Fruit fly (Drosophila melanogaster) whole organism, embryonic: ENCODE measurements around the gene HHEX.

Experiments
- CG11247 ChIP-seq: fragments of 200-800 bp; sonication (Bioruptor generic); IDR thresholded peaks from 2 replicates; pipeline ENCODE4 v1.3.6; 2022; ENCODE audit warnings: missing biosample characterization, missing genetic modification characterization
- CG1233 ChIP-seq: fragments of 200-800 bp; sonication (Bioruptor generic); optimal IDR thresholded peaks from 4 replicates; lab custom pipeline; 2018; ENCODE audit warnings: missing biosample characterization, mild to moderate bottlenecking, missing genetic modification characterization
- CG12769 ChIP-seq: fragments of 200-800 bp; sonication (Bioruptor generic); optimal IDR thresholded peaks from 2 replicates; lab custom pipeline; 2019; ENCODE audit warnings: missing biosample characterization, mild to moderate bottlenecking, missing genetic modification characterization, moderate library complexity
- CG13424 ChIP-seq: fragments of 200-800 bp; sonication (Bioruptor generic); optimal IDR thresholded peaks from 2 replicates; lab custom pipeline; 2019; ENCODE audit warnings: missing biosample characterization, mild to moderate bottlenecking, missing genetic modification characterization, moderate library complexity
- CG13624 ChIP-seq: fragments of 200-800 bp; sonication (Bioruptor generic); optimal IDR thresholded peaks from 2 replicates; lab custom pipeline; 2016; ENCODE audit warnings: missing biosample characterization, missing genetic modification characterization
- CG17359 ChIP-seq: fragments of 200-800 bp; sonication (Bioruptor generic); optimal IDR thresholded peaks from 3 replicates; lab custom pipeline; 2018; ENCODE audit warnings: missing biosample characterization, mild to moderate bottlenecking, missing genetic modification characterization, moderate library complexity
- CG2120 ChIP-seq: fragments of 200-800 bp; sonication (Bioruptor generic); optimal IDR thresholded peaks from 3 replicates; lab custom pipeline; 2016; ENCODE audit warnings: missing biosample characterization, missing genetic modification characterization
- CG2129 ChIP-seq: fragments of 200-800 bp; sonication (Bioruptor generic); IDR thresholded peaks from 2 replicates; pipeline ENCODE4 v1.3.6; 2022; ENCODE audit warnings: missing biosample characterization, missing genetic modification characterization; ENCODE audit not compliant: partially characterized antibody
- CG2678 ChIP-seq: fragments of 200-800 bp; sonication (Bioruptor generic); optimal IDR thresholded peaks from 3 replicates; lab custom pipeline; 2019; ENCODE audit warnings: missing biosample characterization, mild to moderate bottlenecking, missing genetic modification characterization, moderate library complexity
- CG34376 ChIP-seq: fragments of 200-800 bp; sonication (Bioruptor generic); optimal IDR thresholded peaks from 2 replicates; lab custom pipeline; 2018; ENCODE audit warnings: missing biosample characterization, mild to moderate bottlenecking, missing genetic modification characterization
- CG3847 ChIP-seq: fragments of 200-800 bp; sonication (Bioruptor generic); IDR thresholded peaks from 2 replicates; pipeline ENCODE4 v1.3.6; 2022; ENCODE audit warnings: missing biosample characterization, missing genetic modification characterization
- CG6813 ChIP-seq: fragments of 200-800 bp; sonication (Bioruptor generic); optimal IDR thresholded peaks from 2 replicates; lab custom pipeline; 2017; ENCODE audit warnings: missing biosample characterization, missing genetic modification characterization, mild to moderate bottlenecking, moderate library complexity, missing genetic modification reagents
- CG7987 ChIP-seq: fragments of 200-800 bp; sonication (Bioruptor generic); optimal IDR thresholded peaks from 2 replicates; lab custom pipeline; 2018; ENCODE audit warnings: missing biosample characterization, mild to moderate bottlenecking, missing genetic modification characterization, moderate library complexity
- Chrac-16 ChIP-seq: fragments of 200-800 bp; sonication (Bioruptor generic); optimal IDR thresholded peaks from 3 replicates; lab custom pipeline; 2016; ENCODE audit warnings: missing biosample characterization, missing genetic modification characterization
- Dip2 ChIP-seq: fragments of 200-800 bp; sonication (Bioruptor generic); IDR thresholded peaks from 2 replicates; pipeline ENCODE4 v1.3.6; 2022; ENCODE audit warnings: missing biosample characterization, missing genetic modification characterization
- Eip74EF ChIP-seq, 2 experiments: fragments of 200-800 bp in 1 of 2; fragments of >200 bp in 1 of 2; sonication (Bioruptor generic) in 1 of 2; optimal IDR thresholded peaks; 2 replicates each; lab custom pipeline; 2017 to 2019; ENCODE audit warnings: missing biosample characterization in 2 of 2, missing genetic modification characterization in 2 of 2, mild to moderate bottlenecking in 1 of 2, moderate library complexity in 1 of 2
- H2.0 ChIP-seq: fragments of 200-800 bp; sonication (Bioruptor generic); IDR thresholded peaks from 2 replicates; pipeline ENCODE4 v1.3.6; 2022; ENCODE audit warnings: missing biosample characterization, missing genetic modification characterization
- Hsf ChIP-seq: fragments of 200-800 bp; sonication (Bioruptor generic); optimal IDR thresholded peaks from 3 replicates; lab custom pipeline; 2016; ENCODE audit warnings: missing biosample characterization, missing genetic modification characterization
- MESR4 ChIP-seq: fragments of 200-800 bp; sonication (Bioruptor generic); optimal IDR thresholded peaks from 2 replicates; lab custom pipeline; 2018; ENCODE audit warnings: missing biosample characterization, mild to moderate bottlenecking, missing genetic modification characterization, moderate library complexity
- Mad ChIP-seq: fragments of 200-800 bp; sonication (Bioruptor generic); optimal IDR thresholded peaks from 2 replicates; lab custom pipeline; 2016; ENCODE audit warnings: missing biosample characterization, missing genetic modification characterization
- Optix ChIP-seq: fragments of 200-800 bp; sonication (Bioruptor generic); IDR thresholded peaks from 3 replicates; pipeline ENCODE4 v1.3.6; 2022; ENCODE audit warnings: missing biosample characterization, missing genetic modification characterization
- Spps ChIP-seq: fragments of 200-800 bp; sonication (Bioruptor generic); optimal IDR thresholded peaks from 2 replicates; lab custom pipeline; 2018; ENCODE audit warnings: missing biosample characterization, mild to moderate bottlenecking, missing genetic modification characterization
- Taf1 ChIP-seq: fragments of 200-800 bp; sonication (Bioruptor generic); IDR thresholded peaks from 2 replicates; pipeline ENCODE4 v1.3.6; 2022; ENCODE audit warnings: missing biosample characterization, missing genetic modification characterization
- ara ChIP-seq: fragments of 200-800 bp; sonication (Bioruptor generic); IDR thresholded peaks from 2 replicates; pipeline ENCODE4 v1.3.6; 2022; ENCODE audit warnings: missing biosample characterization, missing genetic modification characterization
- az2 ChIP-seq: fragments of 200-800 bp; sonication (Bioruptor generic); optimal IDR thresholded peaks from 3 replicates; lab custom pipeline; 2016; ENCODE audit warnings: missing biosample characterization, missing genetic modification characterization
- btn ChIP-seq: fragments of 200-800 bp; sonication (Bioruptor generic); optimal IDR thresholded peaks from 2 replicates; lab custom pipeline; 2016; ENCODE audit warnings: missing biosample characterization, missing genetic modification characterization
- chn ChIP-seq: fragments of 200-800 bp; sonication (Bioruptor generic); optimal IDR thresholded peaks from 2 replicates; lab custom pipeline; 2016; ENCODE audit warnings: missing biosample characterization, missing genetic modification characterization
- dpn ChIP-seq, 2 experiments: fragments of 200-800 bp; sonication (Bioruptor generic); optimal IDR thresholded peaks; 3 replicates each; lab custom pipeline; 2016; ENCODE audit warnings: missing biosample characterization in 2 of 2, missing genetic modification characterization in 2 of 2
- en ChIP-seq: fragments of 200-800 bp; sonication (Bioruptor generic); optimal IDR thresholded peaks from 2 replicates; lab custom pipeline; 2016; ENCODE audit warnings: missing biosample characterization, missing genetic modification characterization
- ewg ChIP-seq: fragments of 200-800 bp; sonication (Bioruptor generic); optimal IDR thresholded peaks from 3 replicates; lab custom pipeline; 2017; ENCODE audit warnings: mild to moderate bottlenecking, missing biosample characterization, missing genetic modification reagents, missing genetic modification characterization
- fd96Cb ChIP-seq: fragments of 200-800 bp; sonication (Bioruptor generic); optimal IDR thresholded peaks from 2 replicates; lab custom pipeline; 2018; ENCODE audit warnings: missing biosample characterization, mild to moderate bottlenecking, missing genetic modification characterization, moderate library complexity
- insv ChIP-seq, 2 experiments: fragments of 200-800 bp; sonication (Bioruptor generic); optimal IDR thresholded peaks; 3 replicates each; lab custom pipeline; 2016 to 2018; ENCODE audit warnings: missing biosample characterization in 2 of 2, missing genetic modification characterization in 2 of 2
- inv ChIP-seq: fragments of 200-800 bp; sonication (Bioruptor generic); IDR thresholded peaks from 2 replicates; pipeline ENCODE4 v1.3.6; 2022; ENCODE audit warnings: missing biosample characterization, missing genetic modification characterization; ENCODE audit not compliant: partially characterized antibody
- jigr1 ChIP-seq: fragments of 200-800 bp; sonication (Bioruptor generic); IDR thresholded peaks from 3 replicates; pipeline ENCODE4 v1.3.6; 2022; ENCODE audit warnings: missing biosample characterization, missing genetic modification characterization
- kay ChIP-seq: fragments of 200-800 bp; sonication (Bioruptor generic); optimal IDR thresholded peaks from 2 replicates; lab custom pipeline; 2016; ENCODE audit warnings: missing biosample characterization, missing genetic modification characterization
- klu ChIP-seq: fragments of 200-800 bp; sonication (Bioruptor generic); IDR thresholded peaks from 2 replicates; pipeline ENCODE4 v1.3.6; 2022; ENCODE audit warnings: missing biosample characterization, missing genetic modification characterization
- lab ChIP-seq: fragments of 200-800 bp; sonication (Bioruptor generic); optimal IDR thresholded peaks from 3 replicates; lab custom pipeline; 2017; ENCODE audit warnings: missing biosample characterization, missing genetic modification characterization, mild to moderate bottlenecking, moderate library complexity, missing genetic modification reagents
- lilli ChIP-seq: fragments of 200-800 bp; sonication (Bioruptor generic); optimal IDR thresholded peaks from 3 replicates; lab custom pipeline; 2016; ENCODE audit warnings: missing biosample characterization, missing genetic modification characterization
- lmd ChIP-seq: fragments of 200-800 bp; sonication (Bioruptor generic); IDR thresholded peaks from 2 replicates; pipeline ENCODE4 v1.3.6; 2022; ENCODE audit warnings: missing biosample characterization, missing genetic modification characterization
- oc ChIP-seq: fragments of 200-800 bp; sonication (Bioruptor generic); optimal IDR thresholded peaks from 2 replicates; lab custom pipeline; 2018; ENCODE audit warnings: missing biosample characterization, mild to moderate bottlenecking, missing genetic modification characterization, moderate library complexity
- pita ChIP-seq: fragments of 200-800 bp; sonication (Bioruptor generic); optimal IDR thresholded peaks from 2 replicates; lab custom pipeline; 2017; ENCODE audit warnings: missing biosample characterization, mild to moderate bottlenecking, missing genetic modification characterization
- prd ChIP-seq, 3 experiments: fragments of >200 bp in 2 of 3; fragments of 200-800 bp in 1 of 3; sonication (Bioruptor generic) in 1 of 3; optimal IDR thresholded peaks in 2 of 3; IDR thresholded peaks in 1 of 3; 2 replicates in 2 of 3; 3 replicates in 1 of 3; pipeline versions ENCODE4 v1.3.6 to Lab custom; 2017 to 2022; ENCODE audit warnings: missing biosample characterization in 1 of 3, missing genetic modification characterization in 1 of 3
- salm ChIP-seq: fragments of 200-800 bp; sonication (Bioruptor generic); optimal IDR thresholded peaks from 2 replicates; lab custom pipeline; 2018; ENCODE audit warnings: missing biosample characterization, mild to moderate bottlenecking, missing genetic modification characterization
- sens ChIP-seq: fragments of 200-800 bp; sonication (Bioruptor generic); peaks from one replicate; lab custom pipeline; 2016; ENCODE audit warnings: missing biosample characterization, missing genetic modification characterization
- so ChIP-seq: fragments of 200-800 bp; sonication (Bioruptor generic); IDR thresholded peaks from 3 replicates; pipeline ENCODE4 v1.3.6; 2022; ENCODE audit warnings: missing biosample characterization, missing genetic modification characterization
- sob ChIP-seq: fragments of 200-800 bp; sonication (Bioruptor generic); IDR thresholded peaks from 2 replicates; pipeline ENCODE4 v1.3.6; 2022; ENCODE audit warnings: missing biosample characterization, missing genetic modification characterization
- tgo ChIP-seq: fragments of 200-800 bp; sonication (Bioruptor generic); IDR thresholded peaks from 3 replicates; pipeline ENCODE4 v1.3.6; 2022; ENCODE audit warnings: missing biosample characterization, missing genetic modification characterization
- tna ChIP-seq: fragments of 200-800 bp; sonication (Bioruptor generic); IDR thresholded peaks from 2 replicates; pipeline ENCODE4 v1.3.6; 2022; ENCODE audit warnings: missing biosample characterization, missing genetic modification characterization; ENCODE audit not compliant: partially characterized antibody

HHEX gene

DNA sequence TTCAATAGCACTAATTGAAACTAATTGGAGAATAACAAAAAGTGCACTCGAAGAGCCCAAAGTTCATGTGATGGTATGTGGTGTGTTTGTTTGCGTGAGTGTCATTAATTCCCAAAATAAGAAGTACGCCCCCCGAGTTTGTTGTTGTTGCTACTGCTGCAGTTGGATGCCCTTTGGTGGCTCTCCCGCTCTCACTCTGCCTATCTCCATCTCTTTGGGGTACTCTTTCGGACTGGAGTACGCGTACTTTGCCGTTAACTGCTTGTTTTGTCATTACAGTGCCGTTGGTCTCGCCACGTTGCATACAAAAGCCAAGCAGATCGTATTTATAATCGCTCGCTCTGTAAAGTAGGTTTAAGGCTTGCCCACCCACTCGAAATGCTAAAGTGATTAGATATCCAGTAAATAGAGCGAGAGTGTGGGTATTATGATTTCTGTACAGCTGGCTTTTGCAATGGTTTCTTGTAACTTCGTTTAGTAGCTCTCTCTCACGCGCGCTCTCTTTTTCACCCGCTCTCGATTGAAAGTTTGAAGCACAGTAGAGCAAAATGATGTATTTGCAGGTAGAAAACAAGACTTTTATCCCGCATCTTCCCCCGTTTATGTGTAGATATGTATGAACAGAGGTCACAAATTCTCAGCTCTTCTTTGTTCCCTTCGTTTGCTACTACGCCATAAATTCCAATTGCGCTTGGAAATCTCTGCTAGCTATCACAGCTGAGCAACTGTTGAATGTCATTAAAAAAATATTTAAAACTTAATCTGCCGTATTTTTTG, 31.4 kb upstream of the HHEX start:
- no peak for TF ChIP-seq prd (optimal IDR thresholded peaks at IDR 0.05; lab: Kevin White, UChicago)
- TF ChIP-seq prd (GFP tag; IDR thresholded peaks at IDR 0.05; lab: Robert Waterston, UW): peak; percentile 32; the same call in 1 of the 3 replicates
- TF ChIP-seq CG2129 (GFP tag; lab: Robert Waterston, UW): no peak
- TF ChIP-seq fd96Cb (tag; lab: Kevin White, UChicago): peak; percentile 28
- TF ChIP-seq CG34376 (GFP tag; lab: Kevin White, UChicago): peak; percentile 52
- peak; percentile 20 for TF ChIP-seq Hsf
- no peak for TF ChIP-seq pita (GFP tag; lab: Kevin White, UChicago)
- TF ChIP-seq ewg (GFP tag; lab: Kevin White, UChicago): peak; percentile 14
- no peak for TF ChIP-seq Dip2 (GFP tag; lab: Robert Waterston, UW)
- no peak for TF ChIP-seq Mad (GFP tag; lab: Kevin White, UChicago)
- no peak for TF ChIP-seq inv (GFP tag; lab: Robert Waterston, UW)
- TF ChIP-seq btn: peak; percentile 7
- 0 out of 3 replicates have a peak, but pooled peaks have one; percentile 38 for TF ChIP-seq Optix (GFP tag; lab: Robert Waterston, UW)
- TF ChIP-seq jigr1 (GFP tag; lab: Robert Waterston, UW): no peak
- peak; percentile 33 for TF ChIP-seq CG17359
- TF ChIP-seq CG11247: no peak
- peak; percentile 53 for TF ChIP-seq lab (GFP tag; lab: Kevin White, UChicago)
- TF ChIP-seq chn (GFP tag; lab: Kevin White, UChicago): peak; percentile 19
- no peak for TF ChIP-seq tna (GFP tag; lab: Robert Waterston, UW)
- TF ChIP-seq CG1233 (GFP tag; lab: Kevin White, UChicago): peak; percentile 45
- no peak for TF ChIP-seq sob (GFP tag; lab: Robert Waterston, UW)
- TF ChIP-seq CG13624 (GFP tag; lab: Kevin White, UChicago): peak; percentile 45
- peak; percentile 24; the same call in 1 of the 3 replicates for TF ChIP-seq tgo (GFP tag; lab: Robert Waterston, UW)
- peak; percentile 9 for TF ChIP-seq Chrac-16 (GFP tag; lab: Kevin White, UChicago)
- no peak; the same call in 1 of the 2 replicates for TF ChIP-seq CG3847 (GFP tag; lab: Robert Waterston, UW)
- peak; percentile 87 for TF ChIP-seq sens (GFP tag; lab: Kevin White, UChicago)
- TF ChIP-seq insv (GFP tag; optimal IDR thresholded peaks at IDR 0.05; lab: Kevin White, UChicago): no peak
- peak; percentile 34 for TF ChIP-seq az2
- peak; percentile 27 for TF ChIP-seq CG2120 (GFP tag; lab: Kevin White, UChicago)
- no peak for TF ChIP-seq CG7987 (GFP tag; lab: Kevin White, UChicago)
- TF ChIP-seq en (GFP tag; lab: Kevin White, UChicago): no peak
- no peak for TF ChIP-seq ara
- TF ChIP-seq Taf1 (GFP tag; lab: Robert Waterston, UW): no peak
- TF ChIP-seq kay (GFP tag; lab: Kevin White, UChicago): no peak
- peak; percentile 51; the same call in 1 of the 3 replicates for TF ChIP-seq so (GFP tag; lab: Robert Waterston, UW)
- TF ChIP-seq CG6813 (GFP tag; lab: Kevin White, UChicago): peak; percentile 3
- peak; percentile 26; the same call in 1 of the 2 replicates for TF ChIP-seq lmd (GFP tag; lab: Robert Waterston, UW)
- TF ChIP-seq Eip74EF (GFP tag; optimal IDR thresholded peaks at IDR 0.05; lab: Kevin White, UChicago): peak; percentile 31 to 41
- peak; percentile 42 for TF ChIP-seq oc (tag; lab: Kevin White, UChicago)
- peak; percentile 22 for TF ChIP-seq lilli (GFP tag; lab: Kevin White, UChicago)
- TF ChIP-seq dpn (GFP tag; optimal IDR thresholded peaks at IDR 0.05; lab: Kevin White, UChicago): peak in 1 of 2 experiments; percentile 25
- TF ChIP-seq CG13424 (tag; lab: Kevin White, UChicago): peak; percentile 45
- no peak for TF ChIP-seq MESR4 (GFP tag; lab: Kevin White, UChicago)
- TF ChIP-seq Spps (tag; lab: Kevin White, UChicago): no peak
- no peak for TF ChIP-seq klu (GFP tag; lab: Robert Waterston, UW)
- peak; percentile 63 for TF ChIP-seq CG2678 (tag; lab: Kevin White, UChicago)
- peak; percentile 38 for TF ChIP-seq salm (tag; lab: Kevin White, UChicago)
- peak; percentile 17 for TF ChIP-seq CG12769 (tag; lab: Kevin White, UChicago)
- TF ChIP-seq H2.0 (GFP tag; lab: Robert Waterston, UW): 0 out of 2 replicates have a peak, but pooled peaks have one; percentile 14
